Fruit fly (Drosophila melanogaster) whole organism, embryonic: ENCODE data around the gene TwdlX.

Source experiments
- Ada2b ChIP-seq: fragments of 200-800 bp; sonication (Bioruptor generic); IDR thresholded peaks from 2 replicates; pipeline ENCODE4 v1.3.6; 2022; ENCODE audit warnings: missing biosample characterization, missing genetic modification characterization
- Blimp-1 ChIP-seq: fragments of 200-800 bp; sonication (Bioruptor generic); optimal IDR thresholded peaks from 3 replicates; lab custom pipeline; 2018; ENCODE audit warnings: missing biosample characterization, missing genetic modification characterization, mild to moderate bottlenecking, moderate library complexity, missing genetic modification reagents
- Bteb2 ChIP-seq: fragments of 200-800 bp; sonication (Bioruptor generic); optimal IDR thresholded peaks from 2 replicates; lab custom pipeline; 2016; ENCODE audit warnings: missing biosample characterization, missing genetic modification characterization
- CG10565 ChIP-seq: fragments of 200-800 bp; sonication (Bioruptor generic); optimal IDR thresholded peaks from 3 replicates; lab custom pipeline; 2016; ENCODE audit warnings: missing biosample characterization, mild to moderate bottlenecking, missing genetic modification characterization
- CG12219 ChIP-seq: fragments of 200-800 bp; sonication (Bioruptor generic); optimal IDR thresholded peaks from 3 replicates; lab custom pipeline; 2018; ENCODE audit warnings: missing biosample characterization, mild to moderate bottlenecking, missing genetic modification characterization
- CG13775 ChIP-seq: fragments of 200-800 bp; sonication (Bioruptor generic); optimal IDR thresholded peaks from 3 replicates; lab custom pipeline; 2017; ENCODE audit warnings: missing biosample characterization, mild to moderate bottlenecking, missing genetic modification characterization
- CG1603 ChIP-seq: fragments of 200-800 bp; sonication (Bioruptor generic); optimal IDR thresholded peaks from 2 replicates; lab custom pipeline; 2019; ENCODE audit warnings: missing biosample characterization, mild to moderate bottlenecking, missing genetic modification characterization, moderate library complexity
- CG17568 ChIP-seq: fragments of 200-800 bp; sonication (Bioruptor generic); optimal IDR thresholded peaks from 2 replicates; lab custom pipeline; 2018; ENCODE audit warnings: missing biosample characterization, mild to moderate bottlenecking, missing genetic modification characterization, moderate library complexity
- CG2712 ChIP-seq: fragments of 200-800 bp; optimal IDR thresholded peaks from 3 replicates; lab custom pipeline; 2019; ENCODE audit warnings: missing biosample characterization, mild to moderate bottlenecking, missing genetic modification characterization, moderate library complexity
- CG3163 ChIP-seq: fragments of 200-800 bp; sonication (Bioruptor generic); optimal IDR thresholded peaks from 3 replicates; lab custom pipeline; 2016; ENCODE audit warnings: missing biosample characterization, missing genetic modification characterization
- CG33557 ChIP-seq: fragments of 200-800 bp; sonication (Bioruptor generic); optimal IDR thresholded peaks from 2 replicates; lab custom pipeline; 2019; ENCODE audit warnings: missing biosample characterization, mild to moderate bottlenecking, missing genetic modification characterization, moderate library complexity
- CG4707 ChIP-seq: fragments of 200-800 bp; sonication (Bioruptor generic); optimal IDR thresholded peaks from 2 replicates; lab custom pipeline; 2018; ENCODE audit warnings: missing biosample characterization, mild to moderate bottlenecking, missing genetic modification characterization, moderate library complexity
- CG6175 ChIP-seq: fragments of 200-800 bp; sonication (Bioruptor generic); IDR thresholded peaks from 3 replicates; pipeline ENCODE4 v1.3.6; 2022; ENCODE audit warnings: missing biosample characterization, missing genetic modification characterization
- CG8089 ChIP-seq: fragments of 200-800 bp; sonication (Bioruptor generic); optimal IDR thresholded peaks from 3 replicates; lab custom pipeline; 2016; ENCODE audit warnings: missing biosample characterization, missing genetic modification characterization
- CG8388 ChIP-seq: fragments of 200-800 bp; sonication (Bioruptor generic); optimal IDR thresholded peaks from 2 replicates; lab custom pipeline; 2019; ENCODE audit warnings: missing biosample characterization, mild to moderate bottlenecking, missing genetic modification characterization, moderate library complexity
- CG8765 ChIP-seq: fragments of 200-800 bp; sonication (Bioruptor generic); IDR thresholded peaks from 2 replicates; pipeline ENCODE4 v1.3.6; 2022; ENCODE audit warnings: missing biosample characterization, missing genetic modification characterization
- CG9727 ChIP-seq: fragments of 200-800 bp; sonication (Bioruptor generic); optimal IDR thresholded peaks from 3 replicates; lab custom pipeline; 2017; ENCODE audit warnings: missing biosample characterization, mild to moderate bottlenecking, missing genetic modification characterization
- CG9932 ChIP-seq: fragments of 200-800 bp; sonication (Bioruptor generic); IDR thresholded peaks from 2 replicates; pipeline ENCODE4 v1.3.6; 2022; ENCODE audit warnings: missing biosample characterization, missing genetic modification characterization
- D19A ChIP-seq: fragments of 200-800 bp; optimal IDR thresholded peaks from 3 replicates; lab custom pipeline; 2019; ENCODE audit warnings: missing biosample characterization, mild to moderate bottlenecking, missing genetic modification characterization, moderate library complexity
- Doc3 ChIP-seq: fragments of 200-800 bp; sonication (Bioruptor generic); IDR thresholded peaks from 3 replicates; pipeline ENCODE4 v1.3.6; 2022; ENCODE audit warnings: missing biosample characterization, missing genetic modification characterization; ENCODE audit not compliant: partially characterized antibody
- H15 ChIP-seq: fragments of 200-800 bp; sonication (Bioruptor generic); IDR thresholded peaks from 3 replicates; pipeline ENCODE4 v1.3.6; 2022; ENCODE audit warnings: missing biosample characterization, missing genetic modification characterization
- HHEX ChIP-seq: fragments of 200-800 bp; sonication (Bioruptor generic); optimal IDR thresholded peaks from 3 replicates; lab custom pipeline; 2017; ENCODE audit warnings: missing biosample characterization, mild to moderate bottlenecking, missing genetic modification characterization, missing genetic modification reagents
- Hr51 ChIP-seq, 2 experiments: fragments of 200-800 bp; sonication (Bioruptor generic); optimal IDR thresholded peaks; 2 replicates in 1 of 2; 3 replicates in 1 of 2; lab custom pipeline; 2016 to 2018; ENCODE audit warnings: missing biosample characterization in 2 of 2, missing genetic modification characterization in 2 of 2, mild to moderate bottlenecking in 1 of 2, moderate library complexity in 1 of 2
- Kr ChIP-seq: fragments of 200-800 bp; sonication (Bioruptor generic); optimal IDR thresholded peaks from 2 replicates; lab custom pipeline; 2017; ENCODE audit warnings: missing biosample characterization, mild to moderate bottlenecking, missing genetic modification characterization
- MTF-1 ChIP-seq: fragments of 200-800 bp; sonication (Bioruptor generic); optimal IDR thresholded peaks from 2 replicates; lab custom pipeline; 2018; ENCODE audit warnings: missing biosample characterization, mild to moderate bottlenecking, missing genetic modification characterization, borderline replicate concordance
- Meics ChIP-seq: fragments of 200-800 bp; sonication (Bioruptor generic); optimal IDR thresholded peaks from 2 replicates; lab custom pipeline; 2017; ENCODE audit warnings: missing biosample characterization, mild to moderate bottlenecking, missing genetic modification characterization
- NK7.1 ChIP-seq: fragments of 200-800 bp; sonication (Bioruptor generic); optimal IDR thresholded peaks from 3 replicates; lab custom pipeline; 2016; ENCODE audit warnings: missing biosample characterization, missing genetic modification characterization
- Nf-YB ChIP-seq: fragments of 200-800 bp; sonication (Bioruptor generic); optimal IDR thresholded peaks from 3 replicates; lab custom pipeline; 2019; ENCODE audit warnings: missing biosample characterization, mild to moderate bottlenecking, missing genetic modification characterization, moderate library complexity
- ap ChIP-seq: fragments of 200-800 bp; sonication (Bioruptor generic); IDR thresholded peaks from 2 replicates; pipeline ENCODE4 v1.3.6; 2022; ENCODE audit warnings: missing biosample characterization, missing genetic modification characterization
- chinmo ChIP-seq: fragments of 200-800 bp; sonication (Bioruptor generic); IDR thresholded peaks from 4 replicates; pipeline ENCODE4 v1.3.6; 2022; ENCODE audit warnings: missing biosample characterization, missing genetic modification characterization; ENCODE audit not compliant: partially characterized antibody
- croc ChIP-seq: fragments of 200-800 bp; sonication (Bioruptor generic); conservative IDR thresholded peaks from 3 replicates; pipeline ENCODE4 v1.3.6; 2022; ENCODE audit warnings: missing biosample characterization, missing genetic modification characterization
- dimm ChIP-seq: fragments of 200-800 bp; sonication (Bioruptor generic); IDR thresholded peaks from 2 replicates; pipeline ENCODE4 v1.3.6; 2022; ENCODE audit warnings: missing biosample characterization, missing genetic modification characterization
- dmrt11E ChIP-seq: fragments of 200-800 bp; sonication (Bioruptor generic); optimal IDR thresholded peaks from 3 replicates; lab custom pipeline; 2018; ENCODE audit warnings: missing biosample characterization, mild to moderate bottlenecking, missing genetic modification characterization, moderate library complexity
- fd102C ChIP-seq: fragments of 200-800 bp; sonication (Bioruptor generic); optimal IDR thresholded peaks from 2 replicates; lab custom pipeline; 2018; ENCODE audit warnings: missing biosample characterization, mild to moderate bottlenecking, missing genetic modification characterization, moderate library complexity
- gem ChIP-seq: fragments of 200-800 bp; sonication (Bioruptor generic); optimal IDR thresholded peaks from 2 replicates; lab custom pipeline; 2019; ENCODE audit warnings: missing biosample characterization, mild to moderate bottlenecking, missing genetic modification characterization, moderate library complexity
- grau ChIP-seq: fragments of 200-800 bp; optimal IDR thresholded peaks from 3 replicates; lab custom pipeline; 2019; ENCODE audit warnings: missing biosample characterization, mild to moderate bottlenecking, missing genetic modification characterization, moderate library complexity
- gsb ChIP-seq: fragments of 200-800 bp; sonication (Bioruptor generic); IDR thresholded peaks from 2 replicates; pipeline ENCODE4 v1.3.6; 2022; ENCODE audit warnings: missing biosample characterization, missing genetic modification characterization
- hth ChIP-seq: fragments of >200 bp; optimal IDR thresholded peaks from 2 replicates; lab custom pipeline; 2017; ENCODE audit warnings: inconsistent platforms
- nerfin-1 ChIP-seq: fragments of 200-800 bp; sonication (Bioruptor generic); optimal IDR thresholded peaks from 3 replicates; lab custom pipeline; 2019; ENCODE audit warnings: missing biosample characterization, mild to moderate bottlenecking, missing genetic modification characterization, moderate library complexity
- odd ChIP-seq: fragments of 200-800 bp; sonication (Bioruptor generic); optimal IDR thresholded peaks from 2 replicates; lab custom pipeline; 2017; ENCODE audit warnings: missing biosample characterization, mild to moderate bottlenecking, missing genetic modification characterization
- prd ChIP-seq, 3 experiments: fragments of >200 bp in 2 of 3; fragments of 200-800 bp in 1 of 3; sonication (Bioruptor generic) in 1 of 3; optimal IDR thresholded peaks in 2 of 3; IDR thresholded peaks in 1 of 3; 2 replicates in 2 of 3; 3 replicates in 1 of 3; pipeline versions ENCODE4 v1.3.6 to Lab custom; 2017 to 2022; ENCODE audit warnings: missing biosample characterization in 1 of 3, missing genetic modification characterization in 1 of 3
- ranshi ChIP-seq: fragments of 200-800 bp; sonication (Bioruptor generic); IDR thresholded peaks from 2 replicates; pipeline ENCODE4 v1.3.6; 2022; ENCODE audit warnings: missing biosample characterization, missing genetic modification characterization
- run ChIP-seq: fragments of 200-800 bp; sonication (Bioruptor generic); optimal IDR thresholded peaks from 3 replicates; lab custom pipeline; 2018; ENCODE audit warnings: missing biosample characterization, mild to moderate bottlenecking, missing genetic modification characterization
- sens ChIP-seq: fragments of 200-800 bp; sonication (Bioruptor generic); peaks from one replicate; lab custom pipeline; 2016; ENCODE audit warnings: missing biosample characterization, missing genetic modification characterization
- sqz ChIP-seq: fragments of 200-800 bp; sonication (Bioruptor generic); optimal IDR thresholded peaks from 3 replicates; lab custom pipeline; 2018; ENCODE audit warnings: missing biosample characterization, mild to moderate bottlenecking, missing genetic modification characterization
- tll ChIP-seq, 2 experiments: fragments of 200-800 bp in 1 of 2; fragments of >200 bp in 1 of 2; sonication (Bioruptor generic) in 1 of 2; optimal IDR thresholded peaks; 2 replicates each; lab custom pipeline; 2017 to 2019; ENCODE audit warnings: missing biosample characterization in 2 of 2, missing genetic modification characterization in 2 of 2, mild to moderate bottlenecking in 1 of 2, moderate library complexity in 1 of 2
- ttk ChIP-seq: fragments of 200-800 bp; sonication (Bioruptor generic); IDR thresholded peaks from 2 replicates; pipeline ENCODE4 v2.1.2; 2022; ENCODE audit warnings: missing biosample characterization, missing genetic modification characterization
- wdn ChIP-seq: fragments of 200-800 bp; sonication (Bioruptor generic); IDR thresholded peaks from 2 replicates; pipeline ENCODE4 v1.3.6; 2022; ENCODE audit warnings: missing biosample characterization, missing genetic modification characterization
- zfh2 ChIP-seq: fragments of 200-800 bp; sonication (Bioruptor generic); optimal IDR thresholded peaks from 2 replicates; lab custom pipeline; 2016; ENCODE audit warnings: missing biosample characterization, missing genetic modification characterization

TwdlX gene

dm6 chrX:16689966-16690365 lies 40.9 kb upstream of the TwdlX start (continued):
- TF ChIP-seq dmrt11E (tag; lab: Kevin White, UChicago), result no peak
- TF ChIP-seq NK7.1 (GFP tag; lab: Kevin White, UChicago), result no peak
- peak; percentile 29 for TF ChIP-seq gem (tag; lab: Kevin White, UChicago)
- no peak for TF ChIP-seq CG8765 (GFP tag; lab: Robert Waterston, UW)
- TF ChIP-seq CG8388, result no peak
- no peak for TF ChIP-seq ap (GFP tag; lab: Robert Waterston, UW)
- peak; percentile 92 for TF ChIP-seq D19A (tag; lab: Kevin White, UChicago)
- TF ChIP-seq Kr, result no peak
- peak; percentile 34 for TF ChIP-seq CG2712 (tag; lab: Kevin White, UChicago)
- TF ChIP-seq Blimp-1 (GFP tag; lab: Kevin White, UChicago), result peak; percentile 29
- TF ChIP-seq dimm (GFP tag; lab: Robert Waterston, UW), result no peak
- TF ChIP-seq nerfin-1, result no peak

dm6 chrX:16690499-16690898 lies 40.4 kb upstream of the TwdlX start:
- TF ChIP-seq sqz (GFP tag; lab: Kevin White, UChicago) (no peak), Meics (no peak), H15 (GFP tag; lab: Robert Waterston, UW) (no peak), Hr51 (GFP tag; optimal IDR thresholded peaks at IDR 0.05; lab: Kevin White, UChicago) (peak in 1 of 2 experiments; percentile 22), MTF-1 (GFP tag; lab: Kevin White, UChicago) (no peak), HHEX (GFP tag; lab: Kevin White, UChicago) (no peak), Bteb2 (GFP tag; lab: Kevin White, UChicago) (no peak), CG8089 (GFP tag; lab: Kevin White, UChicago) (peak; percentile 7), Ada2b (GFP tag; lab: Robert Waterston, UW) (no peak), CG17568 (GFP tag; lab: Kevin White, UChicago) (no peak), CG3163 (GFP tag; lab: Kevin White, UChicago) (no peak), fd102C (GFP tag; lab: Kevin White, UChicago) (no peak), grau (tag; lab: Kevin White, UChicago) (peak; percentile 85), run (no peak), gsb (no peak), ranshi (0 out of 2 replicates have a peak, but pooled peaks have one; percentile 17), CG10565 (no peak), prd (optimal IDR thresholded peaks at IDR 0.05; lab: Kevin White, UChicago) (no peak), prd (GFP tag; IDR thresholded peaks at IDR 0.05; lab: Robert Waterston, UW) (peak; percentile 33; the same call in 1 of the 3 replicates), Doc3 (no peak), CG9932 (GFP tag; lab: Robert Waterston, UW) (no peak), tll (GFP tag; optimal IDR thresholded peaks at IDR 0.05; lab: Kevin White, UChicago) (no peak), zfh2 (GFP tag; lab: Kevin White, UChicago) (no peak), CG33557 (no peak), CG13775 (GFP tag; lab: Kevin White, UChicago) (no peak), ttk (0 out of 2 replicates have a peak, but pooled peaks have one; percentile 36), CG1603 (tag; lab: Kevin White, UChicago) (peak; percentile 42), CG12219 (GFP tag; lab: Kevin White, UChicago) (no peak), CG4707 (no peak), chinmo (GFP tag; lab: Robert Waterston, UW) (no peak), nerfin-1 (peak; percentile 11), CG9727 (GFP tag; lab: Kevin White, UChicago) (no peak), sens (GFP tag; lab: Kevin White, UChicago) (peak; percentile 89), CG6175 (GFP tag; lab: Robert Waterston, UW) (no peak), croc (GFP tag; lab: Robert Waterston, UW) (peak; percentile 16; the same call in 1 of the 3 replicates), wdn (GFP tag; lab: Robert Waterston, UW) (no peak), CG2712 (tag; lab: Kevin White, UChicago) (peak; percentile 12), odd (GFP tag; lab: Kevin White, UChicago) (no peak), Nf-YB (GFP tag; lab: Kevin White, UChicago) (no peak), hth (lab: Kevin White, UChicago) (no peak)
